Worm (Caenorhabditis elegans): ENCODE data around the gene C27A7.5.

DNA sequence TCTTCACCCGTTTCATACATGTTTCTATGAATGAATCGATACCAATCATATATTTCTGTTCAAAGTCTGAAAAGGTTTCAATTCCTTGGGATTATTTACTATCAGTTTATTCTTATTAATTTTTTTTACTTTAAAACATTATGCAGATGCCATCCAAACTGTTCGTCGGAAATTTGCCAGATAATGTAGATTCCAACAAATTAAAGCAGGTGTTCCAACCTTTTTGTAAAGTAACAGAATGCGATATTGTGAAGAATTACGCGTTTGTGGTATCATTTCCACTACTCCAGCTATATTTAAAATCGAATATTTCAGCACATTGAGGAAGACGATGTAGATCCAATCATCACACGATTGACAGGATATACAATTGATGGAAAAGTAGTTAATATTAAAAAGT is 30.0 kb upstream of the C27A7.5 start, which contains the start of gene rnp-1:
- TF ChIP-seq him-1 (tag; optimal IDR thresholded peaks at IDR 0.05) (no peak), dao-5 (tag; optimal IDR thresholded peaks at IDR 0.05) (no peak)
